Worm (Caenorhabditis elegans) whole organism, late embryonic: Measurements from ENCODE around the gene T25G12.11.

Experiments
- C38D4.7 ChIP-seq: fragments of 200-800 bp; sonication (Bioruptor generic); optimal IDR thresholded peaks from 2 replicates; lab custom pipeline; 2018; ENCODE audit warnings: mild to moderate bottlenecking, missing genetic modification characterization, moderate library complexity, missing compliant biosample characterization
- F13H6.1 ChIP-seq: sonication (generic microtip); optimal IDR thresholded peaks from 2 replicates; lab custom pipeline; 2016; ENCODE audit warnings: missing genetic modification characterization, missing compliant biosample characterization
- K02D7.2 ChIP-seq: sonication (generic microtip); optimal IDR thresholded peaks from 2 replicates; lab custom pipeline; 2017; ENCODE audit warnings: mild to moderate bottlenecking, missing genetic modification characterization, missing compliant biosample characterization
- K09A11.1 ChIP-seq: sonication (generic microtip); optimal IDR thresholded peaks from 2 replicates; lab custom pipeline; 2017; ENCODE audit warnings: antibody characterized with exemption, mild to moderate bottlenecking, missing genetic modification characterization, missing compliant biosample characterization; ENCODE audit not compliant: insufficient read depth
- ama-1 ChIP-seq: fragments of 150-350 bp; optimal IDR thresholded peaks from 2 replicates; lab custom pipeline; 2014
- ceh-19 ChIP-seq: fragments of 200-800 bp; sonication (Bioruptor generic); optimal IDR thresholded peaks from 2 replicates; lab custom pipeline; 2018; ENCODE audit warnings: mild to moderate bottlenecking, missing genetic modification characterization, missing compliant biosample characterization
- ceh-2 ChIP-seq: sonication (generic microtip); optimal IDR thresholded peaks from 2 replicates; lab custom pipeline; 2016; ENCODE audit warnings: missing genotype, missing genetic modification characterization, missing compliant biosample characterization
- ceh-22 ChIP-seq: sonication (generic microtip); optimal IDR thresholded peaks from 2 replicates; lab custom pipeline; 2017; ENCODE audit warnings: missing biosample characterization, missing genetic modification characterization
- ceh-24 ChIP-seq: sonication (generic microtip); optimal IDR thresholded peaks from 2 replicates; lab custom pipeline; 2016; ENCODE audit warnings: mild to moderate bottlenecking, missing genetic modification characterization, missing compliant biosample characterization
- ceh-30 ChIP-seq: fragments of 150-350 bp; optimal IDR thresholded peaks from 2 replicates; lab custom pipeline; 2014; ENCODE audit warnings: missing biosample characterization, missing genetic modification characterization
- ceh-45 ChIP-seq: fragments of 200-800 bp; sonication (Bioruptor generic); IDR thresholded peaks from 2 replicates; pipeline ENCODE4 v1.3.6; 2022; ENCODE audit warnings: missing genetic modification reagents, missing genetic modification characterization, missing compliant biosample characterization
- elt-4 ChIP-seq: sonication (generic microtip); optimal IDR thresholded peaks from 2 replicates; lab custom pipeline; 2016; ENCODE audit warnings: missing genetic modification characterization, missing compliant biosample characterization
- eyg-1 ChIP-seq: sonication (generic microtip); optimal IDR thresholded peaks from 2 replicates; lab custom pipeline; 2016; ENCODE audit warnings: missing genotype, missing genetic modification characterization, missing compliant biosample characterization
- fax-1 ChIP-seq: sonication (generic microtip); optimal IDR thresholded peaks from 2 replicates; lab custom pipeline; 2016; ENCODE audit warnings: missing genotype, missing genetic modification characterization, missing compliant biosample characterization
- fkh-10 ChIP-seq: fragments of 150-350 bp; optimal IDR thresholded peaks from 2 replicates; lab custom pipeline; 2014; ENCODE audit warnings: missing biosample characterization, missing genetic modification reagents, missing genetic modification characterization
- hlh-13 ChIP-seq: fragments of 200-800 bp; sonication (Bioruptor generic); optimal IDR thresholded peaks from 2 replicates; lab custom pipeline; 2018; ENCODE audit warnings: mild to moderate bottlenecking, missing genetic modification characterization, missing compliant biosample characterization
- hlh-30 ChIP-seq: sonication (generic microtip); optimal IDR thresholded peaks from 2 replicates; lab custom pipeline; 2017; ENCODE audit warnings: antibody characterized with exemption, missing genetic modification characterization, missing compliant biosample characterization; ENCODE audit not compliant: insufficient read depth
- hlh-6 ChIP-seq: sonication (generic microtip); optimal IDR thresholded peaks from 2 replicates; lab custom pipeline; 2016; ENCODE audit warnings: missing genotype, missing genetic modification characterization, missing compliant biosample characterization
- lin-11 ChIP-seq: fragments of 200-800 bp; sonication (Bioruptor generic); optimal IDR thresholded peaks from 2 replicates; lab custom pipeline; 2018; ENCODE audit warnings: mild to moderate bottlenecking, missing genetic modification characterization, missing compliant biosample characterization
- madf-2 ChIP-seq: sonication (generic microtip); optimal IDR thresholded peaks from 2 replicates; lab custom pipeline; 2017; ENCODE audit warnings: missing genetic modification characterization, missing compliant biosample characterization
- mec-3 ChIP-seq: sonication (generic microtip); optimal IDR thresholded peaks from 2 replicates; lab custom pipeline; 2016; ENCODE audit warnings: borderline replicate concordance, missing genetic modification characterization, missing compliant biosample characterization
- nfya-1 ChIP-seq: sonication (generic microtip); optimal IDR thresholded peaks from 2 replicates; lab custom pipeline; 2017; ENCODE audit warnings: missing genetic modification characterization, mild to moderate bottlenecking, missing compliant biosample characterization, antibody characterized with exemption, moderate library complexity
- nhr-11 ChIP-seq: fragments of 150-350 bp; optimal IDR thresholded peaks from 2 replicates; lab custom pipeline; 2014; ENCODE audit warnings: missing biosample characterization, missing genetic modification characterization
- odd-2 ChIP-seq: sonication (generic microtip); optimal IDR thresholded peaks from 2 replicates; lab custom pipeline; 2017; ENCODE audit warnings: antibody characterized with exemption, mild to moderate bottlenecking, missing genetic modification characterization, missing compliant biosample characterization
- pha-4 ChIP-seq: fragments of 150-350 bp; optimal IDR thresholded peaks from 2 replicates; lab custom pipeline; 2018; ENCODE audit warnings: missing biosample characterization, missing genetic modification reagents, missing genetic modification characterization
- ref-2 ChIP-seq: sonication (generic microtip); optimal IDR thresholded peaks from 2 replicates; lab custom pipeline; 2016; ENCODE audit warnings: missing genetic modification characterization, missing compliant biosample characterization
- rnt-1 ChIP-seq: sonication (generic microtip); optimal IDR thresholded peaks from 2 replicates; lab custom pipeline; 2016; ENCODE audit warnings: missing genetic modification characterization, missing compliant biosample characterization
- sdc-2 ChIP-seq: sonication (generic microtip); optimal IDR thresholded peaks from 2 replicates; lab custom pipeline; 2016; ENCODE audit warnings: missing genotype, missing genetic modification characterization, missing compliant biosample characterization
- syd-9 ChIP-seq: sonication (generic microtip); optimal IDR thresholded peaks from 2 replicates; lab custom pipeline; 2016; ENCODE audit warnings: mild to moderate bottlenecking, missing genetic modification characterization, moderate library complexity, missing compliant biosample characterization
- tbx-7 ChIP-seq: sonication (generic microtip); optimal IDR thresholded peaks from 2 replicates; lab custom pipeline; 2016; ENCODE audit warnings: missing genotype, missing genetic modification characterization, missing compliant biosample characterization
- ttx-3 ChIP-seq: sonication (generic microtip); optimal IDR thresholded peaks from 2 replicates; lab custom pipeline; 2016; ENCODE audit warnings: missing genetic modification reagents, missing genetic modification characterization, missing compliant biosample characterization
- unc-3 ChIP-seq, 2 experiments: fragments of 200-800 bp in 1 of 2; sonication (Bioruptor generic) in 1 of 2; sonication (generic microtip) in 1 of 2; conservative IDR thresholded peaks in 1 of 2; optimal IDR thresholded peaks in 1 of 2; 2 replicates each; pipeline versions ENCODE4 v1.3.6 to Lab custom; 2016 to 2022; ENCODE audit warnings: missing compliant biosample characterization in 2 of 2, missing genetic modification characterization in 2 of 2, missing genetic modification reagents in 1 of 2
- unc-55 ChIP-seq: sonication (generic microtip); optimal IDR thresholded peaks from 2 replicates; lab custom pipeline; 2017; ENCODE audit warnings: missing biosample characterization, missing genetic modification reagents, missing genetic modification characterization
- ztf-16 ChIP-seq: sonication (generic microtip); optimal IDR thresholded peaks from 2 replicates; lab custom pipeline; 2017; ENCODE audit warnings: missing genetic modification characterization, missing compliant biosample characterization

T25G12.11 gene

ce11 chrX:17211513-17211912 lies 25.8 kb downstream of the T25G12.11 start:
- TF ChIP-seq ref-2 (tag; lab: Kevin White, UChicago) (no peak), ceh-45 (GFP tag; lab: Robert Waterston, UW) (no peak), ceh-19 (GFP tag; lab: Kevin White, UChicago) (no peak), fax-1 (tag; lab: Kevin White, UChicago) (no peak), hlh-13 (GFP tag; lab: Kevin White, UChicago) (no peak), C38D4.7 (GFP tag; lab: Kevin White, UChicago) (no peak), fkh-10 (GFP tag; lab: Kevin White, UChicago) (no peak), K02D7.2 (no peak)

ce11 chrX:17209265-17209664 lies 28.1 kb downstream of the T25G12.11 start, which contains the start of gene T08G2.2:
TSS of gene T08G2.2 (minus strand) at chrX:17209365.
- no peak for TF ChIP-seq hlh-6 (tag; lab: Kevin White, UChicago)
- no peak for TF ChIP-seq ceh-30 (tag; lab: Kevin White, UChicago)
- no peak for TF ChIP-seq unc-55 (GFP tag; lab: Kevin White, UChicago)
- no peak for TF ChIP-seq elt-4 (tag; lab: Kevin White, UChicago)
- TF ChIP-seq ref-2 (tag; lab: Kevin White, UChicago), result no peak
- TF ChIP-seq ceh-2 (tag; lab: Kevin White, UChicago), result no peak
- no peak for TF ChIP-seq sdc-2 (tag; lab: Kevin White, UChicago)
- TF ChIP-seq nhr-11 (tag; lab: Kevin White, UChicago), result no peak
- TF ChIP-seq mec-3, result no peak
- no peak for TF ChIP-seq K09A11.1 (tag; lab: Kevin White, UChicago)
- TF ChIP-seq syd-9 (tag; lab: Kevin White, UChicago), result no peak
- TF ChIP-seq, all 69 proteins: peak for 0

ce11 chrX:17205853-17206252 lies 31.5 kb downstream of the T25G12.11 start:
- TF ChIP-seq odd-2 (tag; lab: Kevin White, UChicago), result no peak
- TF ChIP-seq F13H6.1 (tag; lab: Kevin White, UChicago), result no peak
- TF ChIP-seq fax-1 (tag; lab: Kevin White, UChicago), result no peak
- TF ChIP-seq ttx-3 (tag; lab: Kevin White, UChicago), result no peak
- TF ChIP-seq madf-2 (tag; lab: Kevin White, UChicago), result no peak
- TF ChIP-seq tbx-7, result no peak
- no peak for TF ChIP-seq lin-11 (tag; lab: Kevin White, UChicago)
- TF ChIP-seq ztf-16, result no peak
- no peak for TF ChIP-seq ceh-2 (tag; lab: Kevin White, UChicago)
- no peak for TF ChIP-seq ama-1 (lab: Kevin White, UChicago)
- TF ChIP-seq nfya-1, result no peak

- no peak for TF ChIP-seq hlh-30 (tag; lab: Kevin White, UChicago)
- TF ChIP-seq elt-4 (tag; lab: Kevin White, UChicago), result no peak
- TF ChIP-seq mec-3, result no peak
Observed at ce11 chrX:17203399-17203798, 33.9 kb downstream of the T25G12.11 start.

- TF ChIP-seq ceh-22 (tag; lab: Kevin White, UChicago) (no peak), unc-3 (GFP tag; conservative IDR thresholded peaks at IDR 0.05; lab: Robert Waterston, UW) (no peak), unc-3 (tag; optimal IDR thresholded peaks at IDR 0.05; lab: Kevin White, UChicago) (no peak), eyg-1 (tag; lab: Kevin White, UChicago) (no peak), rnt-1 (tag; lab: Kevin White, UChicago) (no peak), hlh-13 (GFP tag; lab: Kevin White, UChicago) (no peak), ceh-24 (tag; lab: Kevin White, UChicago) (no peak), pha-4 (no peak), elt-4 (tag; lab: Kevin White, UChicago) (no peak)
Observed at ce11 chrX:17197824-17198223, 39.5 kb downstream of the T25G12.11 start.
